Fruit fly (Drosophila melanogaster) whole organism, pupa: Measurements from ENCODE around the gene dcma.

Experiments
- CG10348 ChIP-seq: fragments of 200-800 bp; sonication (Bioruptor generic); IDR thresholded peaks from 2 replicates; pipeline ENCODE4 v1.3.6; 2022; ENCODE audit warnings: missing biosample characterization, missing genetic modification characterization
- CG12605 ChIP-seq: fragments of 200-800 bp; sonication (Bioruptor generic); IDR thresholded peaks from 2 replicates; pipeline ENCODE4 v1.3.6; 2022; ENCODE audit warnings: missing biosample characterization, missing genetic modification characterization
- CG13204 ChIP-seq: fragments of 200-800 bp; sonication (Bioruptor generic); optimal IDR thresholded peaks from 2 replicates; lab custom pipeline; 2018; ENCODE audit warnings: missing biosample characterization, mild to moderate bottlenecking, missing genetic modification characterization, moderate library complexity
- CG14655 ChIP-seq: fragments of 200-800 bp; sonication (Bioruptor generic); optimal IDR thresholded peaks from 3 replicates; lab custom pipeline; 2017; ENCODE audit warnings: mild to moderate bottlenecking, missing biosample characterization, missing genetic modification reagents, missing genetic modification characterization
- CG15710 ChIP-seq: fragments of 200-800 bp; sonication (Bioruptor generic); optimal IDR thresholded peaks from 2 replicates; lab custom pipeline; 2018; ENCODE audit warnings: missing biosample characterization, mild to moderate bottlenecking, missing genetic modification characterization, moderate library complexity
- CG17806 ChIP-seq: fragments of 200-800 bp; sonication (Bioruptor generic); optimal IDR thresholded peaks from 2 replicates; lab custom pipeline; 2018; ENCODE audit warnings: missing biosample characterization, mild to moderate bottlenecking, missing genetic modification characterization, moderate library complexity
- CG32121 ChIP-seq: fragments of 200-800 bp; sonication (Bioruptor generic); IDR thresholded peaks from 2 replicates; pipeline ENCODE4 v1.3.6; 2022; ENCODE audit warnings: missing biosample characterization, missing genetic modification characterization
- CG34367 ChIP-seq: fragments of 200-800 bp; sonication (Bioruptor generic); optimal IDR thresholded peaks from 2 replicates; lab custom pipeline; 2018; ENCODE audit warnings: missing biosample characterization, mild to moderate bottlenecking, missing genetic modification characterization
- CG4496 ChIP-seq: fragments of 200-800 bp; sonication (Bioruptor generic); IDR thresholded peaks from 3 replicates; pipeline ENCODE4 v1.3.6; 2022; ENCODE audit warnings: missing biosample characterization, missing genetic modification characterization
- CG8159 ChIP-seq: fragments of 200-800 bp; sonication (Bioruptor generic); optimal IDR thresholded peaks from 3 replicates; lab custom pipeline; 2018; ENCODE audit warnings: missing biosample characterization, mild to moderate bottlenecking, missing genetic modification characterization, moderate library complexity
- CG8301 ChIP-seq: fragments of 200-800 bp; sonication (Bioruptor generic); optimal IDR thresholded peaks from 2 replicates; lab custom pipeline; 2018; ENCODE audit warnings: missing biosample characterization, mild to moderate bottlenecking, missing genetic modification characterization
- CG9948 ChIP-seq: fragments of 200-800 bp; sonication (Bioruptor generic); optimal IDR thresholded peaks from 2 replicates; lab custom pipeline; 2018; ENCODE audit warnings: missing biosample characterization, mild to moderate bottlenecking, missing genetic modification characterization, moderate library complexity
- D1 ChIP-seq: fragments of 200-800 bp; sonication (Bioruptor generic); optimal IDR thresholded peaks from 2 replicates; lab custom pipeline; 2018; ENCODE audit warnings: missing biosample characterization, mild to moderate bottlenecking, missing genetic modification characterization, moderate library complexity
- EcR ChIP-seq: fragments of 200-800 bp; sonication (Bioruptor generic); optimal IDR thresholded peaks from 3 replicates; lab custom pipeline; 2019; ENCODE audit warnings: missing biosample characterization, missing genetic modification characterization, mild to moderate bottlenecking, moderate library complexity, missing genetic modification reagents
- Ets98B ChIP-seq: fragments of 200-800 bp; sonication (Bioruptor generic); IDR thresholded peaks from 2 replicates; pipeline ENCODE4 v1.3.6; 2022; ENCODE audit warnings: missing biosample characterization, missing genetic modification characterization
- Pif1A ChIP-seq: fragments of 200-800 bp; sonication (Bioruptor generic); optimal IDR thresholded peaks from 3 replicates; lab custom pipeline; 2016; ENCODE audit warnings: missing biosample characterization, missing genetic modification characterization
- Pif1B ChIP-seq: fragments of 200-800 bp; sonication (Bioruptor generic); optimal IDR thresholded peaks from 3 replicates; lab custom pipeline; 2016; ENCODE audit warnings: missing biosample characterization, missing genetic modification characterization
- Snoo ChIP-seq: fragments of 200-800 bp; sonication (Bioruptor generic); optimal IDR thresholded peaks from 3 replicates; lab custom pipeline; 2017; ENCODE audit warnings: missing biosample characterization, mild to moderate bottlenecking, missing genetic modification characterization, inconsistent platforms
- fd96Ca ChIP-seq: fragments of 200-800 bp; sonication (Bioruptor generic); IDR thresholded peaks from 3 replicates; pipeline ENCODE4 v1.3.6; 2022; ENCODE audit warnings: missing biosample characterization, missing genetic modification characterization
- gl ChIP-seq: fragments of 200-800 bp; sonication (Bioruptor generic); optimal IDR thresholded peaks from 2 replicates; lab custom pipeline; 2018; ENCODE audit warnings: missing biosample characterization, mild to moderate bottlenecking, missing genetic modification characterization
- rn ChIP-seq: fragments of 200-800 bp; sonication (Bioruptor generic); IDR thresholded peaks from 2 replicates; pipeline ENCODE4 v1.3.6; 2022; ENCODE audit warnings: missing biosample characterization, missing genetic modification characterization

The dcma gene

DNA sequence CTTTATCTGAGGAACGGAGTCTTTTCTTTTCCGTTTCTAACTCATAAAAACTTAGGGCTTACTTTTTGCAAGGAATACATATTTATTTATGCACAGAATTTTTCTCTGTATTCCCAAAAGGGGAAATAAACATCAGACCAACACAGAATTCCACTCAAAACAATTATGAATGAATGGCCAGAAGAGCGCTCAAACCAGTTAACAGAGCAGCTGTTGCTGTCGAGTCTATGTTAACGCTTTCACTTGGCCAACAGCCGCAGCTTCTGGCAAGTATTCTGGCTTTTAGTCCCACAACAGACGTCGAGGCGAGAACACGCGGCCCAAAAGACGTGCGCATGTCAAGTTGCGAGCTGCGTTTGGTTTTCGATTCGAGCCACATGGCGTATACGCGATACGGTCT lies at the start of gene dcma:
dcma (plus strand) TSS at position 301 of the 400 bp plus-strand sequence.
- TF ChIP-seq D1 (tag; lab: Kevin White, UChicago) (no peak), CG9948 (tag; lab: Kevin White, UChicago) (no peak), Pif1B (no peak), rn (GFP tag; lab: Robert Waterston, UW) (no peak), Pif1A (GFP tag; lab: Kevin White, UChicago) (no peak), CG8301 (no peak), CG13204 (GFP tag; lab: Kevin White, UChicago) (no peak), CG8159 (no peak)

DNA sequence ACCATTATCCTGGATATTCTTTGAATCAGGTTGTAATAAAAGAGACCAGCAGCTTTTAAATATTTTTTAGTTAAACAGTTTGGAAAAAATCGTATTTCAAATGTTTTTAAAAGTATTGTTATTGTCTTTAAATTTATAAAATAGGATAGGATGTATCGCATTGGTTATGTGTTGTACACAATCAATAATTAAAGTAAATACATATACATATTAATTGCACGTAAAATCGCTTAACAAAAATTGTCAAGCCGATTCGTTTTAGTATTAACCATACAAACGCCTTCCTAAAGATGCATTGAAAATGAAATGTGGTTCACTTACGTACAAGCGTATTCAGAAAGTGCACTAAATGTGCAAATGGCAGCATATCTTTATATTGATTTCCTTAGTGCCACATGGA lies 47.8 kb upstream of the dcma start, which contains the start of gene CG43798:
CG43798 (plus strand) TSS at position 301 of the 400 bp plus-strand sequence.
- TF ChIP-seq rn (GFP tag; lab: Robert Waterston, UW) (no peak), CG34367 (no peak), Pif1B (no peak), CG8159 (no peak), CG13204 (GFP tag; lab: Kevin White, UChicago) (no peak)
- TF ChIP-seq, all 21 proteins: peak for 0

DNA sequence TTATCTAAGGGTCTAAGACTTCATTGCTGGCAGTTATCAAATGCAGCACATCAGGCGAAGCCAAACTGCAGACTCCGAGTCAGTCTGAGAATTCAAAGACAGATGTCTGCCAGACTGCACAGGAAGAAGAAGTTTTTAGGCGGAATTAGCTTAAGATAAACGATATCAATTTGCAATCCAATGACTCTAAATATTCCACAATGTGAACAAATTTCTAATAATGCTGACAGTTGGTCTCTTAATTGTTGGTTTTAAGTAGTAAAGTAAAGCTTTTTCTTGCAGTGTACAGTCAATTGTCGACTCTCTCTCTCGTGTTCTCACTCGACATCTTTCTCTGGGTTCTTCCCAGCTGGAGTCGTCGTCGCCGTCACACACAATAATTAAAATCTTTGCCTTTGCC lies 45.7 kb upstream of the dcma start:
- TF ChIP-seq rn (GFP tag; lab: Robert Waterston, UW): no peak
- TF ChIP-seq CG8159: no peak
- TF ChIP-seq Ets98B (GFP tag; lab: Robert Waterston, UW): peak; percentile 58
- TF ChIP-seq gl: no peak
- peak; percentile 24 for TF ChIP-seq CG17806 (tag; lab: Kevin White, UChicago)
- no peak for TF ChIP-seq Snoo
- TF ChIP-seq CG12605 (GFP tag; lab: Robert Waterston, UW): peak; percentile 49; the same call in 1 of the 2 replicates
- no peak for TF ChIP-seq EcR (GFP tag; lab: Kevin White, UChicago)
- TF ChIP-seq CG9948 (tag; lab: Kevin White, UChicago): peak; percentile 34
- peak; percentile 24 for TF ChIP-seq Pif1B
- peak; percentile 67; the same call in 1 of the 3 replicates for TF ChIP-seq fd96Ca (GFP tag; lab: Robert Waterston, UW)
- no peak for TF ChIP-seq CG34367
- TF ChIP-seq Pif1A (GFP tag; lab: Kevin White, UChicago): peak; percentile 50
- no peak for TF ChIP-seq CG32121 (GFP tag; lab: Robert Waterston, UW)
- TF ChIP-seq D1 (tag; lab: Kevin White, UChicago): no peak
- no peak for TF ChIP-seq CG13204 (GFP tag; lab: Kevin White, UChicago)
- TF ChIP-seq CG4496 (GFP tag; lab: Robert Waterston, UW): peak; percentile 84
- no peak for TF ChIP-seq CG15710 (tag; lab: Kevin White, UChicago)
- TF ChIP-seq CG14655 (GFP tag; lab: Kevin White, UChicago): peak; percentile 90
- TF ChIP-seq CG10348 (GFP tag; lab: Robert Waterston, UW): no peak
- TF ChIP-seq CG8301: peak; percentile 87
- TF ChIP-seq, all 21 proteins: peak for 10

DNA sequence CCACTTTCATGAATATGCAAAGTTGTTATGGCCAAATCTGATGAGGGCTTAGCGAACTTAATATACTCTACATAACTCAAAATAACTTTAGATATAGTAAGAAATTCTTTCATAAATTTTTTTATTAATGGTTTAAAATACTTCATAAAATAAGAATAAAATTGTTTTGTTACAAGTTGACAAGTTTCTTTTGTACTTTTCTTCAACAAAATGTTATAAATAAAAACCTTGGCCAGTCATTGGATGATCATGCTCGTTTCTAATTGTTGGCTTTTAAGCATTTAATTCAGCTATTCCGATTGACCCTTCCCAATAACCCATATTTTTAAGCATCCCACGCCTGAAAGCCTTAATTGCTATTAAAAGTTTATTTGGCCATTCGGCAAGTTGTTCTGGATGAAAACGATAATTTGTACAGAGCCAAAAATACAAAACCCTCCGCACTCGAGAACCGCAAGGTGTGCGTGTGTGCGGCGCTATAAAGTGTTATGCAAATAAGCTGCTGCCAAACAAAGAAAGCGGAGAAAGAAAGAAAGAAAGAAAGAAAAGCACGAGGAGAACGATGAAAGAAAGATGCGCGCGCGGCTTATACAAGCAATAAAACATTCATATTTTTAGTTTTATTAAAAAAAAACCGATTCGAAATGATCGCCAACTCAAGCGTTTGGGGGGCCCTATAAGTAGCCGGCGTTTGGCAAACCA lies 43.6 kb upstream of the dcma start, which contains the start of gene CG3355:
CG3355 (plus strand) TSS at position 652 of the 702 bp plus-strand sequence.
- TF ChIP-seq Snoo: peak; percentile 26
- no peak for TF ChIP-seq CG32121 (GFP tag; lab: Robert Waterston, UW)
- TF ChIP-seq CG14655 (GFP tag; lab: Kevin White, UChicago): no peak
- no peak for TF ChIP-seq CG4496 (GFP tag; lab: Robert Waterston, UW)
- TF ChIP-seq fd96Ca (GFP tag; lab: Robert Waterston, UW): no peak

DNA sequence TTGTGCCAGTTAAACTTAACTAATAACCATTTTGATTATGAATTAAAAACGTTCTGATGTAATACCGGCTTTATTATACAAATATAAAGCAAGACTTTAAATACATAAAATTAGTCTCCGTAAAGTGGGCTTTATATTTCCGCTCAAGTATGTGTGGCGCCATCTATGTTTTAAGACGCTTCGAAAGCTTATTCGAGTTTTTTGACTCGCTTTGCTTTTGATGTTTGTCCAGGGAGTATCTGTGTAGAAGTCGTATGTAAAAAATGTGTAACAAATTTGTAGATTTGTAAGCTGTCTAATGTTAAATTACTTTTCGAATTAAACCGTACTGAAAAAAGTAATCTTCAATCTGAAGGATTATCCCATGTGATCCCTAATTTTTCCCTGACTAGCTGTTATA lies 33.6 kb upstream of the dcma start:
- TF ChIP-seq fd96Ca (GFP tag; lab: Robert Waterston, UW): no peak
- TF ChIP-seq D1 (tag; lab: Kevin White, UChicago): peak; percentile 14

DNA sequence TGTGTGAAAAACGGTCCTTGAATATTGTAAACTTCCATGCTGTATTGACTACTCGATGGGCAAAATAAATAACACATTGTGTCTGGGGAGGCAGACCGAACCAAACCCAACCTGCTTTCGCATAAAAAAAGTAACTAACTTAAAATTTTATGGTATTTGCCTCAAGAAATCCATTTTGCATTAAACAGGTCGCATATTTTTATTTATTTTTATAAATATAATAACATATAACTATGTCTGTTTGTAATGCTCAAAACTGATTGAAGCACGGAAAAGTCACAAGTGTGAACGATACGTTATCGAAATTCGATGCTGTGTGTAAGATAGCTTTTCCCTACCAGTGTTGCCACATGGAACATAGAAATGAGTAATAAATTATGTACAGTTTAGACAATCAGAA lies 12.1 kb upstream of the dcma start, which contains the start of gene CG11929:
CG11929 (plus strand) TSS at position 301 of the 400 bp plus-strand sequence.
- no peak for TF ChIP-seq D1 (tag; lab: Kevin White, UChicago)
- no peak for TF ChIP-seq CG12605 (GFP tag; lab: Robert Waterston, UW)
- TF ChIP-seq CG14655 (GFP tag; lab: Kevin White, UChicago): no peak
- TF ChIP-seq CG8159: no peak
- TF ChIP-seq Snoo: no peak
- TF ChIP-seq gl: no peak
- no peak for TF ChIP-seq CG34367
- no peak for TF ChIP-seq fd96Ca (GFP tag; lab: Robert Waterston, UW)
- no peak for TF ChIP-seq CG9948 (tag; lab: Kevin White, UChicago)
- TF ChIP-seq CG15710 (tag; lab: Kevin White, UChicago): no peak
- no peak for TF ChIP-seq rn (GFP tag; lab: Robert Waterston, UW)
- no peak for TF ChIP-seq EcR (GFP tag; lab: Kevin White, UChicago)

DNA sequence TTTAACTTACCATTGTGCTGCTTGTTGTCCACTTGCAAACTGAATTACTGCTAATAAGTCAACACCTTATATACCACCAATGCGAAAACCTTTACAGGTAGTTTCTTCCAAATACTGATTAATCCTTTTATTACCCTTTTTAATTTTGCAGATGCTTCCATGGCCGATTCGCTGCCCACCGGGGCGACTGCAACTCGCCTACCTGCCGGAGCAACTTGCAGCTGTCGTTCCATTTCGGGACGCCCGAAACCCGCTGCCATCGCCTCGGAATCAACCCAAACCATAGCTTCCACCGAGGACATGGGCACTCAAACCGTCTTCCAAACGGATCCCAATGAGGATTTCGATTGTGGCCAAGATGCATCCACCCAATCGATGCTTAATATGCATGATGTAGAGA lies 10.2 kb upstream of the dcma start, which contains the start of gene Elba1:
Elba1 (minus strand) TSS at position 101 of the 400 bp plus-strand sequence.
- TF ChIP-seq CG15710 (tag; lab: Kevin White, UChicago) (no peak), CG17806 (tag; lab: Kevin White, UChicago) (no peak), gl (no peak), fd96Ca (GFP tag; lab: Robert Waterston, UW) (no peak)
